Fruit fly (Drosophila melanogaster) whole organism, embryonic: Measurements from ENCODE around the gene CG1317.

ENCODE experiments used
- Atf6 ChIP-seq: fragments of 200-800 bp; sonication (Bioruptor generic); IDR thresholded peaks from 2 replicates; pipeline ENCODE4 v1.3.6; 2022; ENCODE audit warnings: missing biosample characterization, missing genetic modification characterization
- Bdp1 ChIP-seq: fragments of 200-800 bp; sonication (Bioruptor generic); optimal IDR thresholded peaks from 3 replicates; lab custom pipeline; 2016; ENCODE audit warnings: missing biosample characterization, missing genetic modification characterization
- CG12391 ChIP-seq: fragments of 200-800 bp; sonication (Bioruptor generic); optimal IDR thresholded peaks from 3 replicates; lab custom pipeline; 2018; ENCODE audit warnings: missing biosample characterization, mild to moderate bottlenecking, missing genetic modification characterization, moderate library complexity
- CG13287 ChIP-seq: fragments of 200-800 bp; sonication (Bioruptor generic); IDR thresholded peaks from 2 replicates; pipeline ENCODE4 v1.3.6; 2022; ENCODE audit warnings: missing biosample characterization, missing genetic modification characterization; ENCODE audit not compliant: partially characterized antibody
- CG15514 ChIP-seq: fragments of 200-800 bp; sonication (Bioruptor generic); optimal IDR thresholded peaks from 3 replicates; lab custom pipeline; 2017; ENCODE audit warnings: missing biosample characterization, missing genetic modification characterization, mild to moderate bottlenecking, moderate library complexity, missing genetic modification reagents
- CG15601 ChIP-seq: fragments of 200-800 bp; sonication (Bioruptor generic); optimal IDR thresholded peaks from 3 replicates; lab custom pipeline; 2019; ENCODE audit warnings: missing biosample characterization, mild to moderate bottlenecking, missing genetic modification characterization, moderate library complexity
- CG17359 ChIP-seq: fragments of 200-800 bp; sonication (Bioruptor generic); optimal IDR thresholded peaks from 3 replicates; lab custom pipeline; 2018; ENCODE audit warnings: missing biosample characterization, mild to moderate bottlenecking, missing genetic modification characterization, moderate library complexity
- CG17568 ChIP-seq: fragments of 200-800 bp; sonication (Bioruptor generic); optimal IDR thresholded peaks from 2 replicates; lab custom pipeline; 2018; ENCODE audit warnings: missing biosample characterization, mild to moderate bottlenecking, missing genetic modification characterization, moderate library complexity
- CG2129 ChIP-seq: fragments of 200-800 bp; sonication (Bioruptor generic); IDR thresholded peaks from 2 replicates; pipeline ENCODE4 v1.3.6; 2022; ENCODE audit warnings: missing biosample characterization, missing genetic modification characterization; ENCODE audit not compliant: partially characterized antibody
- CG2678 ChIP-seq: fragments of 200-800 bp; sonication (Bioruptor generic); optimal IDR thresholded peaks from 3 replicates; lab custom pipeline; 2019; ENCODE audit warnings: missing biosample characterization, mild to moderate bottlenecking, missing genetic modification characterization, moderate library complexity
- CG31441 ChIP-seq: fragments of 200-800 bp; sonication (Bioruptor generic); IDR thresholded peaks from 2 replicates; pipeline ENCODE4 v1.3.6; 2022; ENCODE audit warnings: missing biosample characterization, missing genetic modification characterization
- CG32532 ChIP-seq: fragments of 200-800 bp; sonication (Bioruptor generic); IDR thresholded peaks from 2 replicates; pipeline ENCODE4 v1.3.6; 2022; ENCODE audit warnings: missing biosample characterization, missing genetic modification characterization
- CG42726 ChIP-seq: fragments of 200-800 bp; sonication (Bioruptor generic); IDR thresholded peaks from 2 replicates; pipeline ENCODE4 v1.3.6; 2022; ENCODE audit warnings: missing biosample characterization, missing genetic modification characterization; ENCODE audit not compliant: partially characterized antibody
- CG5180 ChIP-seq: fragments of 200-800 bp; sonication (Bioruptor generic); optimal IDR thresholded peaks from 3 replicates; lab custom pipeline; 2017; ENCODE audit warnings: missing biosample characterization, missing genetic modification characterization, mild to moderate bottlenecking, moderate library complexity, missing genetic modification reagents
- CG6854 ChIP-seq: fragments of 200-800 bp; sonication (Bioruptor generic); optimal IDR thresholded peaks from 3 replicates; lab custom pipeline; 2017; ENCODE audit warnings: missing biosample characterization, mild to moderate bottlenecking, missing genetic modification characterization
- CG8359 ChIP-seq: fragments of 200-800 bp; sonication (Bioruptor generic); optimal IDR thresholded peaks from 2 replicates; lab custom pipeline; 2017; ENCODE audit warnings: missing biosample characterization, mild to moderate bottlenecking, missing genetic modification characterization, borderline replicate concordance
- Drgx ChIP-seq: fragments of 200-800 bp; sonication (Bioruptor generic); IDR thresholded peaks from 2 replicates; pipeline ENCODE4 v1.3.6; 2022; ENCODE audit warnings: missing biosample characterization, missing genetic modification characterization
- HLH3B ChIP-seq: fragments of 200-800 bp; sonication (Bioruptor generic); IDR thresholded peaks from 2 replicates; pipeline ENCODE4 v1.3.6; 2022; ENCODE audit warnings: missing biosample characterization, missing genetic modification characterization
- Jarid2 ChIP-seq: fragments of 200-800 bp; sonication (Bioruptor generic); optimal IDR thresholded peaks from 3 replicates; lab custom pipeline; 2017; ENCODE audit warnings: mild to moderate bottlenecking, missing biosample characterization, missing genetic modification reagents, missing genetic modification characterization
- Med ChIP-seq: fragments of 200-800 bp; sonication (Bioruptor generic); peaks from one replicate; lab custom pipeline; 2016; ENCODE audit warnings: missing biosample characterization, missing genetic modification characterization, mild to moderate bottlenecking, inconsistent platforms, moderate library complexity
- Pdp1 ChIP-seq, 2 experiments: fragments of 200-800 bp; sonication (Bioruptor generic); optimal IDR thresholded peaks; 3 replicates each; lab custom pipeline; 2016; ENCODE audit warnings: missing biosample characterization in 2 of 2, missing genetic modification characterization in 2 of 2, mild to moderate bottlenecking in 1 of 2, moderate library complexity in 1 of 2
- Side ChIP-seq: fragments of 200-800 bp; sonication (Bioruptor generic); optimal IDR thresholded peaks from 2 replicates; lab custom pipeline; 2016; ENCODE audit warnings: missing biosample characterization, missing genetic modification characterization
- ac ChIP-seq: fragments of 200-800 bp; sonication (Bioruptor generic); optimal IDR thresholded peaks from 3 replicates; lab custom pipeline; 2017; ENCODE audit warnings: missing biosample characterization, mild to moderate bottlenecking, missing genetic modification characterization
- bab2 ChIP-seq: fragments of 200-800 bp; sonication (Bioruptor generic); optimal IDR thresholded peaks from 2 replicates; lab custom pipeline; 2016; ENCODE audit warnings: missing biosample characterization, missing genetic modification characterization
- bsh ChIP-seq, 2 experiments: fragments of 200-800 bp; sonication (Bioruptor generic); optimal IDR thresholded peaks; 2 replicates each; lab custom pipeline; 2017 to 2018; ENCODE audit warnings: mild to moderate bottlenecking in 2 of 2, missing biosample characterization in 2 of 2, missing genetic modification characterization in 2 of 2, moderate library complexity in 1 of 2
- cad ChIP-seq: fragments of >200 bp; optimal IDR thresholded peaks from 2 replicates; lab custom pipeline; 2017; ENCODE audit warnings: missing biosample characterization, missing genetic modification characterization
- cg ChIP-seq: fragments of 200-800 bp; sonication (Bioruptor generic); optimal IDR thresholded peaks from 3 replicates; lab custom pipeline; 2019; ENCODE audit warnings: missing biosample characterization, mild to moderate bottlenecking, missing genetic modification characterization, moderate library complexity
- chinmo ChIP-seq: fragments of 200-800 bp; sonication (Bioruptor generic); IDR thresholded peaks from 4 replicates; pipeline ENCODE4 v1.3.6; 2022; ENCODE audit warnings: missing biosample characterization, missing genetic modification characterization; ENCODE audit not compliant: partially characterized antibody
- chm ChIP-seq: fragments of 200-800 bp; sonication (Bioruptor generic); IDR thresholded peaks from 2 replicates; pipeline ENCODE4 v1.3.6; 2022; ENCODE audit warnings: missing biosample characterization, missing genetic modification characterization
- dmrt99B ChIP-seq: fragments of 200-800 bp; sonication (Bioruptor generic); optimal IDR thresholded peaks from 2 replicates; lab custom pipeline; 2018; ENCODE audit warnings: missing biosample characterization, mild to moderate bottlenecking, missing genetic modification characterization, moderate library complexity
- eve ChIP-seq, 2 experiments: fragments of >200 bp; optimal IDR thresholded peaks; 2 replicates each; lab custom pipeline; 2017; ENCODE audit warnings: missing biosample characterization in 2 of 2, missing genetic modification characterization in 2 of 2
- eyg ChIP-seq: fragments of 200-800 bp; sonication (Bioruptor generic); optimal IDR thresholded peaks from 3 replicates; lab custom pipeline; 2016; ENCODE audit warnings: missing biosample characterization, missing genetic modification characterization
- grn ChIP-seq: fragments of 200-800 bp; sonication (Bioruptor generic); optimal IDR thresholded peaks from 3 replicates; lab custom pipeline; 2017; ENCODE audit warnings: missing biosample characterization, missing genetic modification characterization
- ham ChIP-seq: fragments of 200-800 bp; sonication (Bioruptor generic); IDR thresholded peaks from 2 replicates; pipeline ENCODE4 v1.3.6; 2022; ENCODE audit warnings: missing biosample characterization, missing genetic modification characterization
- jigr1 ChIP-seq: fragments of 200-800 bp; sonication (Bioruptor generic); IDR thresholded peaks from 3 replicates; pipeline ENCODE4 v1.3.6; 2022; ENCODE audit warnings: missing biosample characterization, missing genetic modification characterization
- lbe ChIP-seq: fragments of 200-800 bp; sonication (Bioruptor generic); optimal IDR thresholded peaks from 2 replicates; lab custom pipeline; 2016; ENCODE audit warnings: missing biosample characterization, mild to moderate bottlenecking, missing genetic modification characterization
- nom ChIP-seq: fragments of 200-800 bp; sonication (Bioruptor generic); optimal IDR thresholded peaks from 2 replicates; lab custom pipeline; 2017; ENCODE audit warnings: missing biosample characterization, missing genetic modification characterization, mild to moderate bottlenecking, moderate library complexity, missing genetic modification reagents
- pita ChIP-seq: fragments of 200-800 bp; sonication (Bioruptor generic); optimal IDR thresholded peaks from 2 replicates; lab custom pipeline; 2017; ENCODE audit warnings: missing biosample characterization, mild to moderate bottlenecking, missing genetic modification characterization
- sens ChIP-seq: fragments of 200-800 bp; sonication (Bioruptor generic); peaks from one replicate; lab custom pipeline; 2016; ENCODE audit warnings: missing biosample characterization, missing genetic modification characterization
- trh ChIP-seq: fragments of 200-800 bp; sonication (Bioruptor generic); optimal IDR thresholded peaks from 2 replicates; lab custom pipeline; 2016; ENCODE audit warnings: missing biosample characterization, missing genetic modification characterization
- unc-4 ChIP-seq: fragments of 200-800 bp; sonication (Bioruptor generic); IDR thresholded peaks from 2 replicates; pipeline ENCODE4 v1.3.6; 2022; ENCODE audit warnings: missing biosample characterization, missing genetic modification characterization; ENCODE audit not compliant: partially characterized antibody
- vvl ChIP-seq: fragments of 200-800 bp; sonication (Bioruptor generic); IDR thresholded peaks from 2 replicates; pipeline ENCODE4 v1.3.6; 2022; ENCODE audit warnings: missing biosample characterization, missing genetic modification characterization
- wor ChIP-seq: fragments of 200-800 bp; sonication (Bioruptor generic); IDR thresholded peaks from 2 replicates; pipeline ENCODE4 v1.3.6; 2022; ENCODE audit warnings: missing biosample characterization, missing genetic modification characterization
- yki ChIP-seq: fragments of >200 bp; optimal IDR thresholded peaks from 3 replicates; lab custom pipeline; 2018
- zen ChIP-seq: fragments of 200-800 bp; sonication (Bioruptor generic); optimal IDR thresholded peaks from 3 replicates; lab custom pipeline; 2018; ENCODE audit warnings: missing biosample characterization, mild to moderate bottlenecking, missing genetic modification characterization, moderate library complexity
- zf30C ChIP-seq: fragments of 200-800 bp; sonication (Bioruptor generic); optimal IDR thresholded peaks from 3 replicates; lab custom pipeline; 2018; ENCODE audit warnings: missing biosample characterization, mild to moderate bottlenecking, missing genetic modification characterization

Gene CG1317

DNA sequence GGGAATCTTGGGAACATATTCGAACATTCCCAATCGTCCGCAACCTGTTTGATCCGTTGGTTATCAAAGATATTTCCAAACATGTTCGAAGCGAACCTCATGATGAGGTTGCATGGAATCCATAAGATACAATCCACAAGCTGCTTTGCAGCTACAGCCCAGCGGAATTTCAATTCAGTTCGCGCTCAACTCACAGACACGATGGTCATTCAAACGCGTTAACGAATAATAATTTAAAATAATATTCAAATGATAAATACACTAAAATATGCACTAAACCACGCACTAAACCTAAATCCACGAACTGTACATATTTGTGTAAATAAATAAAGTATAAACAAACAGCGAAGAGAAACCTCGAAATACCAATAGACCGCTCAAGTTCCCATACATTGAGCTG is 16.1 kb upstream of the CG1317 start (continued):
- no peak for TF ChIP-seq CG8359
- TF ChIP-seq bab2 (GFP tag; lab: Kevin White, UChicago), result no peak
- TF ChIP-seq CG17359 (tag; lab: Kevin White, UChicago), result peak; percentile 17
- peak; percentile 47; the same call in 1 of the 2 replicates for TF ChIP-seq Atf6 (GFP tag; lab: Robert Waterston, UW)
- peak; percentile 36 for TF ChIP-seq sens (GFP tag; lab: Kevin White, UChicago)
- 0 out of 2 replicates have a peak, but pooled peaks have one; percentile 38 for TF ChIP-seq CG31441 (GFP tag; lab: Robert Waterston, UW)
- TF ChIP-seq yki (lab: Kevin White, UChicago), result no peak
- TF ChIP-seq CG15601 (tag; lab: Kevin White, UChicago), result peak; percentile 19
- TF ChIP-seq ac (GFP tag; lab: Kevin White, UChicago), result peak; percentile 26
- no peak for TF ChIP-seq cg (GFP tag; lab: Kevin White, UChicago)
- TF ChIP-seq CG13287 (GFP tag; lab: Robert Waterston, UW), result peak; percentile 42; the same call in 1 of the 2 replicates
- TF ChIP-seq dmrt99B, result peak; percentile 20
- TF ChIP-seq Jarid2, result peak; percentile 92
- peak; percentile 54 for TF ChIP-seq CG17568 (GFP tag; lab: Kevin White, UChicago)
- peak; percentile 74; the same call in 2 of the 4 replicates for TF ChIP-seq chinmo (GFP tag; lab: Robert Waterston, UW)
- peak; percentile 38 for TF ChIP-seq lbe (GFP tag; lab: Kevin White, UChicago)
- peak; percentile 13 for TF ChIP-seq CG2678 (tag; lab: Kevin White, UChicago)
- TF ChIP-seq eve (GFP tag; optimal IDR thresholded peaks at IDR 0.05; lab: Kevin White, UChicago), result peak in 1 of 2 experiments; percentile 75
- TF ChIP-seq chm, result 0 out of 2 replicates have a peak, but pooled peaks have one; percentile 47
- no peak for TF ChIP-seq Side (GFP tag; lab: Kevin White, UChicago)
- no peak for TF ChIP-seq CG6854 (GFP tag; lab: Kevin White, UChicago)
- TF ChIP-seq vvl (GFP tag; lab: Robert Waterston, UW), result peak; percentile 54; the same call in 1 of the 2 replicates
- peak; percentile 8 for TF ChIP-seq CG15514 (GFP tag; lab: Kevin White, UChicago)

DNA sequence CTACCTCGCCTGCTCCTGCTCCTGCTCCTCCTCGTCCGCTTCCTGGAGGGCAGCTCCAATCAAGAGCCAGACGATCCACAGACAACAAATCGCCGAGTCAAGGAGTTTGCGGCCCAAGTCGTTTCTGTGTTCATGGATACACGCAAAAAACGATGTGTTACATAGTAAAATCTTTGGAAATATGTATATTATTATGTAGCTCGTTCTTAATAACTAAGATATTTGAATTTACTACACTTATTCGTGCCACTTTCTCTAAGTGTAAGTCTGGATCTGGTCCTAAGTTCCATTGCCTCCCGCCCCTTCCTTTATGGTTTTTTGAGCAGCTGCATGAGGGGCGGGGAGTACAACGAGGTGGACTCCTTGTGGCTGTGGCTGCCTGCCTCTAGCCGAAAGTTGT is 14.7 kb upstream of the CG1317 start:
- peak; percentile 55 for TF ChIP-seq Drgx
- TF ChIP-seq nom (GFP tag; lab: Kevin White, UChicago), result peak; percentile 58
- TF ChIP-seq bsh (GFP tag; optimal IDR thresholded peaks at IDR 0.05; lab: Kevin White, UChicago), result peak in 1 of 2 experiments; percentile 27
- TF ChIP-seq trh (GFP tag; lab: Kevin White, UChicago), result no peak

DNA sequence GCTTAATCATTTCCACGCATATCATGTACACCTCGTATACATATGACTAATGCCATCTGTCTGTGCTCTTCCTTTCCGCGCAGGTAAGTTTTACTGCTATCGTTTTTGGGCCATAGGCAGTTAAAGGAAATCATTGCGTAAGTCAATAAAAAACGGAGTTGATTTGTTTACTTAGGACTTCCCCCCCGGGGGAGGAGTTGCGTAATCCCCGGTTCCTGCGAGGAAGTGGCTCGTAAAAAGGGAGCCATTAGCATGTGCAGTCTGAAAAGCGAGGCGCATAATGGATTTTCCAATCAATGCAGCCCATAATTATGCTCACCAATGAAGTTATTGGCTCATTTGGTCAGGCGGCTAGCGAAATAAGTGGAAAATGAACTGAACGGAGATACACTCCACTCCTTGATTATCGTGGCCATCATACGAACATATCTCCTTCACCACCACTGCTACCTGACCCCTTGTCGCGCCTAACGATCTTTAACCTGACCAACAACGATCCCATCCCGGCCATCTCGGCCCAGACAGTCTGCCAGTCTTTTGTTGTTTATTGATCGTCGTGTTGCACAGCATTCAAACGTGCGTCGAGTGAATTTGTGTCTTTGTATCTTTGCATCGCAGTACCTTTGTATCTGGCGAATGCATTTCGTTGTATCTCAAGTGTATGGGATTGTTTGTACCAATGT is 13.7 kb upstream of the CG1317 start:
- TF ChIP-seq CG32532 (no peak), Bdp1 (GFP tag; lab: Kevin White, UChicago) (no peak), grn (GFP tag; lab: Kevin White, UChicago) (peak; percentile 52), zen (peak; percentile 93), wor (no peak), jigr1 (GFP tag; lab: Robert Waterston, UW) (no peak), Atf6 (GFP tag; lab: Robert Waterston, UW) (no peak), pita (GFP tag; lab: Kevin White, UChicago) (no peak), cad (GFP tag; lab: Kevin White, UChicago) (peak; percentile 52), eyg (GFP tag; lab: Kevin White, UChicago) (no peak), HLH3B (GFP tag; lab: Robert Waterston, UW) (no peak), unc-4 (GFP tag; lab: Robert Waterston, UW) (no peak), CG17568 (GFP tag; lab: Kevin White, UChicago) (no peak), CG5180 (peak; percentile 42), ham (no peak), Med (GFP tag; lab: Kevin White, UChicago) (peak; percentile 29), CG42726 (GFP tag; lab: Robert Waterston, UW) (no peak), CG2129 (GFP tag; lab: Robert Waterston, UW) (no peak), zf30C (GFP tag; lab: Kevin White, UChicago) (no peak), CG12391 (tag; lab: Kevin White, UChicago) (no peak), Pdp1 (GFP tag; optimal IDR thresholded peaks at IDR 0.05; lab: Kevin White, UChicago) (peak in 1 of 2 experiments; percentile 50)
